Worm (Caenorhabditis elegans) whole organism, L1 larva: Measurements from ENCODE around the gene mct-6.

Experiments
- C16A3.4 ChIP-seq: fragments of 150-350 bp; optimal IDR thresholded peaks from 2 replicates; lab custom pipeline; 2014; ENCODE audit warnings: missing biosample characterization, missing genetic modification characterization
- C34B4.2 ChIP-seq: sonication (generic microtip); optimal IDR thresholded peaks from 2 replicates; lab custom pipeline; 2017; ENCODE audit warnings: mild to moderate bottlenecking, missing genetic modification characterization, missing compliant biosample characterization
- F16B12.6 ChIP-seq: fragments of 150-350 bp; optimal IDR thresholded peaks from 2 replicates; lab custom pipeline; 2014; ENCODE audit warnings: missing biosample characterization, missing genetic modification characterization
- Y116A8C.19 ChIP-seq: sonication (generic microtip); optimal IDR thresholded peaks from 2 replicates; lab custom pipeline; 2016; ENCODE audit warnings: missing compliant biosample characterization, missing genetic modification characterization, borderline replicate concordance
- blmp-1 ChIP-seq: fragments of 150-350 bp; optimal IDR thresholded peaks from 2 replicates; lab custom pipeline; 2014; ENCODE audit warnings: missing biosample characterization, missing genetic modification characterization
- ceh-8 ChIP-seq: fragments of 200-800 bp; sonication (Bioruptor generic); optimal IDR thresholded peaks from 2 replicates; lab custom pipeline; 2018; ENCODE audit warnings: mild to moderate bottlenecking, missing genetic modification characterization, moderate library complexity, missing compliant biosample characterization
- ceh-82 ChIP-seq, 3 experiments: fragments of 150-350 bp in 1 of 3; sonication (generic microtip) in 2 of 3; optimal IDR thresholded peaks; 2 replicates each; lab custom pipeline; 2014 to 2017; ENCODE audit warnings: missing biosample characterization in 3 of 3, missing genetic modification characterization in 3 of 3
- ceh-90 ChIP-seq: sonication (generic microtip); optimal IDR thresholded peaks from 2 replicates; lab custom pipeline; 2016; ENCODE audit warnings: missing genetic modification characterization, missing compliant biosample characterization
- efl-1 ChIP-seq, 4 experiments: fragments of 150-350 bp; optimal IDR thresholded peaks in 3 of 4; peaks in 1 of 4; 1 replicate in 1 of 4; 2 replicates in 3 of 4; lab custom pipeline; 2014; ENCODE audit warnings: missing biosample characterization in 2 of 4, missing genetic modification characterization in 2 of 4, missing genetic modification reagents in 2 of 4
- efl-3 ChIP-seq: fragments of 200-800 bp; sonication (Bioruptor generic); optimal IDR thresholded peaks from 2 replicates; lab custom pipeline; 2018; ENCODE audit warnings: mild to moderate bottlenecking, missing genetic modification characterization, missing compliant biosample characterization
- egl-13 ChIP-seq: sonication (generic microtip); optimal IDR thresholded peaks from 2 replicates; lab custom pipeline; 2016; ENCODE audit warnings: missing genotype, missing genetic modification reagents, missing genetic modification characterization, missing compliant biosample characterization
- egl-27 ChIP-seq, 2 experiments: fragments of 150-350 bp in 1 of 2; sonication (generic microtip); optimal IDR thresholded peaks; 3 replicates each; lab custom pipeline; 2017 to 2018; ENCODE audit warnings: missing biosample characterization in 2 of 2, missing genetic modification characterization in 2 of 2, missing genetic modification reagents in 2 of 2
- elt-2 ChIP-seq: sonication (generic microtip); optimal IDR thresholded peaks from 2 replicates; lab custom pipeline; 2016; ENCODE audit warnings: missing genetic modification characterization, mild to moderate bottlenecking, inconsistent platforms, missing compliant biosample characterization, missing genetic modification reagents
- elt-3 ChIP-seq, 6 experiments: fragments of 150-350 bp in 1 of 6; sonication (generic microtip); optimal IDR thresholded peaks; 2 replicates each; lab custom pipeline; 2017 to 2018; ENCODE audit warnings: missing biosample characterization in 6 of 6, missing genetic modification characterization in 6 of 6, inconsistent platforms in 1 of 6
- fkh-10 ChIP-seq: sonication (generic microtip); optimal IDR thresholded peaks from 2 replicates; lab custom pipeline; 2017; ENCODE audit warnings: missing biosample characterization, missing genetic modification reagents, missing genetic modification characterization
- fkh-8 ChIP-seq: sonication (generic microtip); optimal IDR thresholded peaks from 2 replicates; lab custom pipeline; 2016; ENCODE audit warnings: mild to moderate bottlenecking, missing genetic modification characterization, missing compliant biosample characterization
- hlh-17 ChIP-seq: fragments of 200-800 bp; sonication (Bioruptor generic); optimal IDR thresholded peaks from 2 replicates; lab custom pipeline; 2018; ENCODE audit warnings: missing genetic modification characterization, mild to moderate bottlenecking, missing compliant biosample characterization, moderate library complexity, borderline replicate concordance
- hlh-4 ChIP-seq: sonication (generic microtip); optimal IDR thresholded peaks from 2 replicates; lab custom pipeline; 2016; ENCODE audit warnings: mild to moderate bottlenecking, missing genetic modification characterization, missing compliant biosample characterization
- hpl-2 ChIP-seq: fragments of 150-350 bp; optimal IDR thresholded peaks from 2 replicates; lab custom pipeline; 2014; ENCODE audit warnings: missing biosample characterization, missing genetic modification reagents, missing genetic modification characterization
- lin-14 ChIP-seq: fragments of 200-800 bp; sonication (Bioruptor generic); optimal IDR thresholded peaks from 2 replicates; lab custom pipeline; 2018; ENCODE audit warnings: mild to moderate bottlenecking, missing genetic modification characterization, moderate library complexity, missing compliant biosample characterization
- lin-15B ChIP-seq: fragments of 150-350 bp; sonication (generic microtip); optimal IDR thresholded peaks from 3 replicates; lab custom pipeline; 2014; ENCODE audit warnings: missing biosample characterization, missing genetic modification characterization
- lir-3 ChIP-seq: sonication (generic microtip); optimal IDR thresholded peaks from 2 replicates; lab custom pipeline; 2016; ENCODE audit warnings: mild to moderate bottlenecking, missing genetic modification characterization, moderate library complexity, missing compliant biosample characterization; ENCODE audit not compliant: poor library complexity
- mab-9 ChIP-seq: fragments of 200-800 bp; sonication (Bioruptor generic); IDR thresholded peaks from 2 replicates; pipeline ENCODE4 v1.3.6; 2022; ENCODE audit warnings: missing genetic modification reagents, missing genetic modification characterization, missing compliant biosample characterization
- mdl-1 ChIP-seq, 2 experiments: fragments of 150-350 bp; optimal IDR thresholded peaks; 2 replicates each; lab custom pipeline; 2014 to 2017; ENCODE audit warnings: missing biosample characterization in 2 of 2, missing genetic modification characterization in 2 of 2, inconsistent platforms in 1 of 2
- mef-2 ChIP-seq: fragments of 150-350 bp; optimal IDR thresholded peaks from 2 replicates; lab custom pipeline; 2014; ENCODE audit warnings: missing biosample characterization, missing genetic modification characterization
- nhr-11 ChIP-seq: fragments of 150-350 bp; optimal IDR thresholded peaks from 2 replicates; lab custom pipeline; 2014; ENCODE audit warnings: missing biosample characterization, missing genetic modification characterization
- nhr-20 ChIP-seq: sonication (generic microtip); optimal IDR thresholded peaks from 2 replicates; lab custom pipeline; 2016; ENCODE audit warnings: mild to moderate bottlenecking, missing genetic modification characterization, missing compliant biosample characterization
- nhr-237 ChIP-seq: fragments of 150-350 bp; optimal IDR thresholded peaks from 2 replicates; lab custom pipeline; 2014; ENCODE audit warnings: missing biosample characterization, missing genetic modification characterization
- nhr-47 ChIP-seq: sonication (generic microtip); optimal IDR thresholded peaks from 2 replicates; lab custom pipeline; 2016; ENCODE audit warnings: mild to moderate bottlenecking, missing genetic modification characterization, moderate library complexity, missing compliant biosample characterization
- nhr-71 ChIP-seq: sonication (generic microtip); optimal IDR thresholded peaks from 2 replicates; lab custom pipeline; 2016; ENCODE audit warnings: mild to moderate bottlenecking, missing genetic modification characterization, moderate library complexity, missing compliant biosample characterization
- nhr-76 ChIP-seq: sonication (generic microtip); optimal IDR thresholded peaks from 2 replicates; lab custom pipeline; 2017; ENCODE audit warnings: missing biosample characterization, missing genetic modification characterization
- nhr-77 ChIP-seq: fragments of 150-350 bp; optimal IDR thresholded peaks from 2 replicates; lab custom pipeline; 2014; ENCODE audit warnings: missing biosample characterization, missing genetic modification characterization
- nhr-85 ChIP-seq: sonication (generic microtip); peaks from one replicate; lab custom pipeline; 2016; ENCODE audit warnings: missing genetic modification characterization, inconsistent platforms, missing compliant biosample characterization
- pag-3 ChIP-seq: sonication (generic microtip); optimal IDR thresholded peaks from 2 replicates; lab custom pipeline; 2017; ENCODE audit warnings: missing genetic modification characterization, mild to moderate bottlenecking, missing compliant biosample characterization, antibody characterized with exemption, borderline replicate concordance; ENCODE audit not compliant: insufficient read depth
- rnt-1 ChIP-seq: sonication (generic microtip); optimal IDR thresholded peaks from 2 replicates; lab custom pipeline; 2016; ENCODE audit warnings: mild to moderate bottlenecking, missing genetic modification characterization, moderate library complexity, missing compliant biosample characterization
- snu-23 ChIP-seq: sonication (generic microtip); optimal IDR thresholded peaks from 2 replicates; lab custom pipeline; 2016; ENCODE audit warnings: missing genetic modification characterization, missing compliant biosample characterization
- swsn-7 ChIP-seq: sonication (generic microtip); optimal IDR thresholded peaks from 2 replicates; lab custom pipeline; 2016; ENCODE audit warnings: missing genetic modification characterization, missing compliant biosample characterization
- tbx-2 ChIP-seq: sonication (generic microtip); optimal IDR thresholded peaks from 2 replicates; lab custom pipeline; 2016; ENCODE audit warnings: missing genetic modification characterization, missing compliant biosample characterization
- unc-130 ChIP-seq: fragments of 150-350 bp; optimal IDR thresholded peaks from 2 replicates; lab custom pipeline; 2017; ENCODE audit warnings: missing biosample characterization, missing genetic modification characterization, inconsistent platforms
- unc-86 ChIP-seq: sonication (generic microtip); optimal IDR thresholded peaks from 2 replicates; lab custom pipeline; 2016; ENCODE audit warnings: missing genetic modification characterization, missing compliant biosample characterization
- zag-1 ChIP-seq: fragments of 150-350 bp; optimal IDR thresholded peaks from 2 replicates; lab custom pipeline; 2014; ENCODE audit warnings: missing biosample characterization, missing genetic modification characterization
- zip-4 ChIP-seq: fragments of 200-800 bp; sonication (Bioruptor generic); optimal IDR thresholded peaks from 2 replicates; lab custom pipeline; 2018; ENCODE audit warnings: mild to moderate bottlenecking, missing genetic modification characterization, moderate library complexity, missing compliant biosample characterization
- ztf-11 ChIP-seq, 2 experiments: sonication (generic microtip); optimal IDR thresholded peaks; 2 replicates each; lab custom pipeline; 2016 to 2017; ENCODE audit warnings: missing genetic modification characterization in 2 of 2, missing biosample characterization in 1 of 2, missing compliant biosample characterization in 1 of 2
- ztf-4 ChIP-seq: fragments of 150-350 bp; optimal IDR thresholded peaks from 2 replicates; lab custom pipeline; 2014; ENCODE audit warnings: missing biosample characterization, missing genetic modification characterization

Gene mct-6

DNA sequence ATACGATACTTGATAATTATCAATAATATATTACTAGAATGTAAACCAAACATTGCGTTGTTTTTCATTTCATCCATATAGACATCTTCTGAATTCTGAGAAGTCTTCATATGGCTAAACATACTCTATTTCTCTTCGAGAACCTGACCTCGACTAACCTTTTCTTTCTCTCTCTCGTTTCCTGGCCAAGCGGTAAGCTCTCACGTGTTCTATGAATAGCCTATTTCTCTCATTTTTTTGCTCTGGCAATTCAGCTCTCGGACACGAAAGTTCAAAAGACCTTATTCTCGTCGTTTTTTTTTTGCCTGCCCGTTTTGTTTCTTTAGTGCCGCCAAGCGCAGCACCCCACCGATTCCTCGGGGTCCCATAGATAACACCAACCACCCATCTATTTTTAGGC is 32.8 kb downstream of the mct-6 start:
- TF ChIP-seq zag-1 = no peak
- TF ChIP-seq C16A3.4 (tag; lab: Kevin White, UChicago) = no peak
- peak; percentile 9 for TF ChIP-seq nhr-20 (tag; lab: Kevin White, UChicago)
- peak; percentile 1 for TF ChIP-seq fkh-10 (GFP tag; lab: Kevin White, UChicago)
- peak; percentile 73 for TF ChIP-seq lin-14 (GFP tag; lab: Kevin White, UChicago)
- TF ChIP-seq nhr-71 = peak; percentile 67
- no peak for TF ChIP-seq ztf-11 (tag; optimal IDR thresholded peaks at IDR 0.05; lab: Kevin White, UChicago)
- TF ChIP-seq fkh-8 (tag; lab: Kevin White, UChicago) = peak; percentile 70
- no peak for TF ChIP-seq blmp-1 (tag; lab: Kevin White, UChicago)
- TF ChIP-seq ztf-4 (tag; lab: Kevin White, UChicago) = peak; percentile 6
- TF ChIP-seq unc-86 (tag; lab: Kevin White, UChicago) = peak; percentile 66
- no peak for TF ChIP-seq ceh-8 (GFP tag; lab: Kevin White, UChicago)
- TF ChIP-seq nhr-47 (tag; lab: Kevin White, UChicago) = peak; percentile 41
- TF ChIP-seq hpl-2 (GFP tag; lab: Kevin White, UChicago) = no peak
- peak; percentile 42 for TF ChIP-seq egl-13 (tag; lab: Kevin White, UChicago)
- peak; percentile 23 for TF ChIP-seq swsn-7 (tag; lab: Kevin White, UChicago)
- TF ChIP-seq, all 84 proteins: peak for 10

DNA sequence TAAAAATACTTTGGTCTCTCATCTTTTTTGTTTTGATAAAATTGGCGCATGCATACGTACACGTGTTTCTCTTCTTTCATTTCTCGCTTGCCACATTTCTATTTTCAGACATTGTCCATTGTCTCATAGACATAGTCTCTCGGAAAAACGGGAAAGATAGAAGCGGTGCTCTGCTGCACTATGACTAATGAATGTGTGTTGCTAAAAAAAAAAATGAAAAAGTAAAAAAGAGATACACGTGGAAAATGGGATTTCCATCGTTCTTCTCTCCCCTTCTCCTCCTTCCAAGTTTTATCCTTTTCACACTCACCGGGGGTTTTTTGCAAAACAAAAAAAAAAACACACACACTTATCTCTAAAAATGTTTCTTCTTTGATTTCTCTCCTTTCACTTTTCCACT is 35.3 kb downstream of the mct-6 start:
- TF ChIP-seq mef-2 (tag; lab: Kevin White, UChicago) (peak; percentile 11), hlh-4 (tag; lab: Kevin White, UChicago) (no peak), lin-14 (GFP tag; lab: Kevin White, UChicago) (peak; percentile 44), nhr-85 (peak; percentile 45), nhr-237 (tag; lab: Kevin White, UChicago) (no peak), efl-3 (GFP tag; lab: Kevin White, UChicago) (no peak)

- TF ChIP-seq lin-15B (tag; lab: Kevin White, UChicago) (no peak), hlh-17 (no peak), lin-14 (GFP tag; lab: Kevin White, UChicago) (peak; percentile 45), nhr-11 (no peak), nhr-77 (tag; lab: Kevin White, UChicago) (peak; percentile 17), mab-9 (GFP tag; lab: Robert Waterston, UW) (no peak)
These were observed 36.9 kb downstream of the mct-6 start for ce11 chrX:16733411-16733810.

ce11 chrX:16732259-16732658 is 38.0 kb downstream of the mct-6 start:
- no peak for TF ChIP-seq C16A3.4 (tag; lab: Kevin White, UChicago)
- TF ChIP-seq mdl-1 (tag; optimal IDR thresholded peaks at IDR 0.05; lab: Kevin White, UChicago) = peak in 1 of 2 experiments; percentile 34
- no peak for TF ChIP-seq fkh-10 (GFP tag; lab: Kevin White, UChicago)
- peak; percentile 49 for TF ChIP-seq nhr-11
- TF ChIP-seq elt-2 (tag; lab: Kevin White, UChicago) = no peak
- no peak for TF ChIP-seq mef-2 (tag; lab: Kevin White, UChicago)
- no peak for TF ChIP-seq egl-27 (tag; optimal IDR thresholded peaks at IDR 0.05; lab: Kevin White, UChicago)
- no peak for TF ChIP-seq efl-1 (optimal IDR thresholded peaks at IDR 0.05; lab: Kevin White, UChicago)
- TF ChIP-seq efl-1 (GFP tag; optimal IDR thresholded peaks at IDR 0.05 in 1 of 2; lab: Kevin White, UChicago) = no peak
- TF ChIP-seq unc-130 (tag; lab: Kevin White, UChicago) = no peak
- TF ChIP-seq lin-14 (GFP tag; lab: Kevin White, UChicago) = peak; percentile 84
- TF ChIP-seq pag-3 (tag; lab: Kevin White, UChicago) = no peak
- TF ChIP-seq nhr-71 = peak; percentile 83
- no peak for TF ChIP-seq zip-4
- peak; percentile 35 for TF ChIP-seq rnt-1 (tag; lab: Kevin White, UChicago)
- TF ChIP-seq nhr-76 (tag; lab: Kevin White, UChicago) = no peak
- peak in 1 of 3 experiments; percentile 11 for TF ChIP-seq ceh-82 (tag; optimal IDR thresholded peaks at IDR 0.05; lab: Kevin White, UChicago)
- TF ChIP-seq elt-3 (tag; optimal IDR thresholded peaks at IDR 0.05; lab: Kevin White, UChicago) = no peak
- no peak for TF ChIP-seq ztf-4 (tag; lab: Kevin White, UChicago)
- TF ChIP-seq F16B12.6 = no peak
- no peak for TF ChIP-seq ceh-8 (GFP tag; lab: Kevin White, UChicago)
- TF ChIP-seq snu-23 = peak; percentile 49
- no peak for TF ChIP-seq C34B4.2
- no peak for TF ChIP-seq ceh-90 (tag; lab: Kevin White, UChicago)
- no peak for TF ChIP-seq unc-86 (tag; lab: Kevin White, UChicago)
- no peak for TF ChIP-seq tbx-2 (tag; lab: Kevin White, UChicago)
- TF ChIP-seq fkh-8 (tag; lab: Kevin White, UChicago) = peak; percentile 62
- peak; percentile 42 for TF ChIP-seq nhr-47 (tag; lab: Kevin White, UChicago)
- TF ChIP-seq lir-3 (tag; lab: Kevin White, UChicago) = no peak
- TF ChIP-seq Y116A8C.19 (tag; lab: Kevin White, UChicago) = no peak
- TF ChIP-seq mab-9 (GFP tag; lab: Robert Waterston, UW) = no peak
